Worm (Caenorhabditis elegans) whole organism, L1 larva: ENCODE results near the gene eef-1A.1.

Source experiments
- ama-1 ChIP-seq: fragments of 150-350 bp; optimal IDR thresholded peaks from 2 replicates; lab custom pipeline; 2014
- efl-1 ChIP-seq, 4 experiments: fragments of 150-350 bp; optimal IDR thresholded peaks in 3 of 4; peaks in 1 of 4; 1 replicate in 1 of 4; 2 replicates in 3 of 4; lab custom pipeline; 2014; ENCODE audit warnings: missing biosample characterization in 2 of 4, missing genetic modification characterization in 2 of 4, missing genetic modification reagents in 2 of 4
- elt-3 ChIP-seq, 6 experiments: fragments of 150-350 bp in 1 of 6; sonication (generic microtip); optimal IDR thresholded peaks; 2 replicates each; lab custom pipeline; 2017 to 2018; ENCODE audit warnings: missing biosample characterization in 6 of 6, missing genetic modification characterization in 6 of 6, inconsistent platforms in 1 of 6
- hlh-4 ChIP-seq: sonication (generic microtip); optimal IDR thresholded peaks from 2 replicates; lab custom pipeline; 2016; ENCODE audit warnings: mild to moderate bottlenecking, missing genetic modification characterization, missing compliant biosample characterization
- lin-39 ChIP-seq: fragments of 150-350 bp; optimal IDR thresholded peaks from 2 replicates; lab custom pipeline; 2014; ENCODE audit warnings: missing biosample characterization, missing genetic modification reagents, missing genetic modification characterization
- nhr-84 ChIP-seq: sonication (generic microtip); optimal IDR thresholded peaks from 2 replicates; lab custom pipeline; 2017; ENCODE audit warnings: missing biosample characterization, missing genetic modification characterization
- nhr-85 ChIP-seq: sonication (generic microtip); peaks from one replicate; lab custom pipeline; 2016; ENCODE audit warnings: missing genetic modification characterization, inconsistent platforms, missing compliant biosample characterization
- pqm-1 ChIP-seq: sonication (generic microtip); optimal IDR thresholded peaks from 3 replicates; lab custom pipeline; 2017; ENCODE audit warnings: missing biosample characterization, missing genetic modification characterization
- skn-1 ChIP-seq: fragments of 150-350 bp; optimal IDR thresholded peaks from 2 replicates; lab custom pipeline; 2014; ENCODE audit warnings: missing biosample characterization, missing genetic modification characterization
- snpc-4 ChIP-seq: fragments of 150-350 bp; optimal IDR thresholded peaks from 2 replicates; lab custom pipeline; 2014; ENCODE audit warnings: missing biosample characterization, missing genetic modification characterization
- unc-130 ChIP-seq: fragments of 150-350 bp; optimal IDR thresholded peaks from 2 replicates; lab custom pipeline; 2017; ENCODE audit warnings: missing biosample characterization, missing genetic modification characterization, inconsistent platforms
- unc-98 ChIP-seq: fragments of 200-800 bp; sonication (Bioruptor generic); IDR thresholded peaks from 2 replicates; pipeline ENCODE4 v1.3.6; 2022; ENCODE audit warnings: missing genetic modification characterization, missing compliant biosample characterization
- xbp-1 ChIP-seq: sonication (generic microtip); optimal IDR thresholded peaks from 2 replicates; lab custom pipeline; 2016; ENCODE audit warnings: missing genetic modification characterization, missing compliant biosample characterization
- ztf-4 ChIP-seq: fragments of 150-350 bp; optimal IDR thresholded peaks from 2 replicates; lab custom pipeline; 2014; ENCODE audit warnings: missing biosample characterization, missing genetic modification characterization

DNA sequence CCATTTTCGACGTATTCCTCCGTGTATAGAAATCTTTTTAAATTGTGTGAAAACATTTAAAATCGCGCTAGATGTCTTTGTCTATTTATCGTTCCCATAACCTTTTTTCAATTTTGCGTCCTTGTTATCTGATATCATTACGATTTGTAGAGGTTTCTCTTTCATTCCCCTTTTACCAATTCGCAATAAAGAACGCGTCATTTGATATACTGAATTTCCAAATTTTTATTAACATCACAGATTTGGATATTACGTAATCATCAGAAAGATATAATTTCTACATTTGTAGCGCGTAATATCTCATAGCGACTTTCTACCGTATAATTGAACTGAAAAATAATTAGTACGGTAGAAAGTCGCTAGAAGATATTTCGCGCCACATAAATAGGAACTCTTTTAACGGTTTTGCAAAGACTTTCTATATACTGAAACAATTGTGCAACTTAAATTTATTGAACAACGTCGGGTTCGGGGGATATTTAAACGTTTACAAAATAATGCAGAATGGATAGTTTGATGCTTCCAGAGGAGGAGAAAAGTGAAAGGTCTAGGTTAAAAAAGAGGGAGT lies 12.8 kb downstream of the eef-1A.1 start:
- TF ChIP-seq unc-130 (tag; lab: Kevin White, UChicago) (no peak), pqm-1 (tag; lab: Kevin White, UChicago) (no peak), ama-1 (lab: Kevin White, UChicago) (no peak), lin-39 (tag; lab: Kevin White, UChicago) (no peak), ztf-4 (tag; lab: Kevin White, UChicago) (no peak), skn-1 (tag; lab: Kevin White, UChicago) (no peak), elt-3 (tag; optimal IDR thresholded peaks at IDR 0.05; lab: Kevin White, UChicago) (no peak), unc-98 (GFP tag; lab: Robert Waterston, UW) (no peak), nhr-84 (tag; lab: Kevin White, UChicago) (no peak), efl-1 (optimal IDR thresholded peaks at IDR 0.05; lab: Kevin White, UChicago) (no peak), efl-1 (GFP tag; optimal IDR thresholded peaks at IDR 0.05 in 1 of 2; lab: Kevin White, UChicago) (no peak), nhr-85 (tag; lab: Kevin White, UChicago) (no peak), hlh-4 (tag; lab: Kevin White, UChicago) (no peak), xbp-1 (tag; lab: Kevin White, UChicago) (no peak), snpc-4 (tag; lab: Kevin White, UChicago) (no peak)
